Worm (Caenorhabditis elegans): ENCODE measurements around the gene F21C10.19.

Gene F21C10.19

DNA sequence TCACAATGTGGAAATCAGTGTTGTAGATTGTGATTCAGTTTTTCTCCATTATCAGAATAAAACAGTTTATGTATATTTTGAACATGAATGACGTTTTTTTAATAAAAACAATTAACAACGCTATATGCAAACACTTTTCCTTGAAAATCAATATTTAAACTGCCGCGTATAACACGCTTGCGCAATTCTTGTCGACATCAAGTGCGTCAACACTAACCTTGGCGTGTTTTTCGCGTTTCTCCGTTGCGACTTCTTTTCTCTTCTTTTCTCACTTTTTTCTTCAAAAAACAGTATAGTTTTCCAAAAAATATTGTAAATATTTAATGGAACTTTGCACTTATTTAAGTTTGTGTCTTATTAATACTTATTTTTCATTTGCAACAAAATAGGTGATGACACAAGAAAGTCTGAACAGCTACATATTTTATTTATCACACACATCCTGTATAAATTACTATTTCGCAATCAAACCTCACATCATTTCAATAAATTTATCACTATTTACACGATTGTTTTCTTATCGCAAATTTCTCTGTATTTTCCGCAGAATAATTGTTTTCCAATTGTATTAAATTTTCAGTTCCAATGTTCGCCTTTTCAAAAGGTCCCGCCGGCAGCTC is 44.5 kb downstream of the F21C10.19 start, which contains the start of gene spas-1 (continued):
- TF ChIP-seq nhr-10 (tag; optimal IDR thresholded peaks at IDR 0.05) (no peak), nhr-42 (GFP tag; IDR thresholded peaks at IDR 0.05) (no peak), saeg-2 (GFP tag; IDR thresholded peaks at IDR 0.05) (no peak), skn-1 (tag; optimal IDR thresholded peaks at IDR 0.05) (no peak), jun-1 (tag; optimal IDR thresholded peaks at IDR 0.05) (peak; percentile 44), ceh-32 (tag; optimal IDR thresholded peaks at IDR 0.05; ENCODE audit: poor library complexity) (no peak), Y48G9A.11 (GFP tag; IDR thresholded peaks at IDR 0.05) (no peak), nhr-11 (tag; optimal IDR thresholded peaks at IDR 0.05) (peak; percentile 74), nhr-111 (GFP tag; optimal IDR thresholded peaks at IDR 0.05) (no peak), aly-2 (tag; optimal IDR thresholded peaks at IDR 0.05) (no peak), gei-8 (GFP tag; optimal IDR thresholded peaks at IDR 0.05) (no peak), unc-62 (GFP tag; optimal IDR thresholded peaks at IDR 0.05 in 1 of 2) (peak in 1 of 2 experiments; percentile 96), unc-62 (tag; optimal IDR thresholded peaks at IDR 0.05) (no peak), D1046.2 (GFP tag; IDR thresholded peaks at IDR 0.05) (no peak), attf-4 (tag; optimal IDR thresholded peaks at IDR 0.05) (no peak), nhr-48 (tag; optimal IDR thresholded peaks at IDR 0.05) (peak; percentile 74), mdl-1 (tag; optimal IDR thresholded peaks at IDR 0.05) (peak in 1 of 2 experiments; percentile 35), ceh-20 (GFP tag; IDR thresholded peaks at IDR 0.05) (no peak), nhr-237 (tag; optimal IDR thresholded peaks at IDR 0.05) (no peak), F10B5.3 (tag; optimal IDR thresholded peaks at IDR 0.05) (no peak), zip-11 (GFP tag; IDR thresholded peaks at IDR 0.05) (no peak), hlh-30 (tag; optimal IDR thresholded peaks at IDR 0.05; ENCODE audit: insufficient read depth) (peak; percentile 73), madf-9 (GFP tag; conservative IDR thresholded peaks at IDR 0.05) (no peak), sdz-12 (GFP tag; optimal IDR thresholded peaks at IDR 0.05) (no peak), lin-39 (tag; optimal IDR thresholded peaks at IDR 0.05) (no peak), daf-16 (GFP tag; optimal IDR thresholded peaks at IDR 0.05) (peak in 1 of 2 experiments; percentile 20), daf-16 (tag; optimal IDR thresholded peaks at IDR 0.05) (peak; percentile 27), mxl-2 (GFP tag; conservative IDR thresholded peaks at IDR 0.05) (no peak), hlh-11 (tag; optimal IDR thresholded peaks at IDR 0.05) (peak; percentile 80), unc-130 (GFP tag; optimal IDR thresholded peaks at IDR 0.05) (peak; percentile 45), F26F4.8 (GFP tag; conservative IDR thresholded peaks at IDR 0.05) (no peak), ztf-11 (tag; optimal IDR thresholded peaks at IDR 0.05) (no peak), aha-1 (tag) (peak; percentile 85), lin-1 (GFP tag; IDR thresholded peaks at IDR 0.05) (no peak), spr-3 (GFP tag; optimal IDR thresholded peaks at IDR 0.05) (no peak), F44E2.7 (GFP tag; IDR thresholded peaks at IDR 0.05) (no peak), nhr-77 (tag; optimal IDR thresholded peaks at IDR 0.05) (peak; percentile 92), daf-8 (GFP tag; IDR thresholded peaks at IDR 0.05) (no peak), nhr-28 (tag; optimal IDR thresholded peaks at IDR 0.05) (peak; percentile 74), ceh-44 (GFP tag; IDR thresholded peaks at IDR 0.05) (no peak), dmd-8 (GFP tag; IDR thresholded peaks at IDR 0.05) (no peak), ZK337.2 (GFP tag; IDR thresholded peaks at IDR 0.05) (no peak), daf-19 (GFP tag; conservative IDR thresholded peaks at IDR 0.05) (no peak), nhr-102 (tag; optimal IDR thresholded peaks at IDR 0.05) (peak; percentile 92), ctbp-1 (GFP tag; IDR thresholded peaks at IDR 0.05) (peak; percentile 76), mdt-29 (GFP tag; IDR thresholded peaks at IDR 0.05) (no peak), php-3 (GFP tag; IDR thresholded peaks at IDR 0.05) (no peak), ceh-82 (tag; optimal IDR thresholded peaks at IDR 0.05) (no peak), zip-2 (tag; optimal IDR thresholded peaks at IDR 0.05) (peak; percentile 54), egl-27 (tag; optimal IDR thresholded peaks at IDR 0.05) (no peak), nhr-41 (GFP tag; IDR thresholded peaks at IDR 0.05) (no peak), fos-1 (tag; optimal IDR thresholded peaks at IDR 0.05) (peak; percentile 26), T26A8.4 (GFP tag; IDR thresholded peaks at IDR 0.05) (peak; percentile 88)
